Fruit fly (Drosophila melanogaster): ENCODE measurements around the gene CG4572.

The CG4572 gene

dm6 chr3R:19877427-19878076 lies 13.4 kb upstream of the CG4572 start, which contains the start of the genes CG17186 and Arc42 (continued):
- TF ChIP-seq sug (tag; optimal IDR thresholded peaks at IDR 0.05), result peak; percentile 23
- peak; percentile 22 for TF ChIP-seq Xbp1 (GFP tag; optimal IDR thresholded peaks at IDR 0.05)
- TF ChIP-seq Bteb2 (GFP tag; optimal IDR thresholded peaks at IDR 0.05), result peak; percentile 4
- TF ChIP-seq CG17361 (GFP tag; IDR thresholded peaks at IDR 0.05), result peak; percentile 31; the same call in 1 of the 3 replicates
- no peak for TF ChIP-seq CG7963 (GFP tag; IDR thresholded peaks at IDR 0.05; ENCODE audit: partially characterized antibody)
- peak; percentile 10 for TF ChIP-seq CG10147 (GFP tag; optimal IDR thresholded peaks at IDR 0.05)
- peak; percentile 14 for TF ChIP-seq CG33213 (GFP tag; optimal IDR thresholded peaks at IDR 0.05)
- no peak for TF ChIP-seq Hmx (GFP tag; optimal IDR thresholded peaks at IDR 0.05)
- TF ChIP-seq bbx (GFP tag; IDR thresholded peaks at IDR 0.05; ENCODE audit: partially characterized antibody), result no peak
- TF ChIP-seq CHES-1-like (GFP tag; optimal IDR thresholded peaks at IDR 0.05), result peak; percentile 17
- no peak for TF ChIP-seq pita (GFP tag; optimal IDR thresholded peaks at IDR 0.05)
- peak; percentile 53 for TF ChIP-seq Max (GFP tag; optimal IDR thresholded peaks at IDR 0.05)
- TF ChIP-seq CG12659 (GFP tag; optimal IDR thresholded peaks at IDR 0.05), result peak; percentile 67
- TF ChIP-seq MESR4 (GFP tag; optimal IDR thresholded peaks at IDR 0.05), result no peak
- TF ChIP-seq CG4424 (GFP tag; optimal IDR thresholded peaks at IDR 0.05), result peak; percentile 27
- peak; percentile 28 for TF ChIP-seq CG10654 (GFP tag; optimal IDR thresholded peaks at IDR 0.05)
- TF ChIP-seq CG14710 (tag; optimal IDR thresholded peaks at IDR 0.05), result peak; percentile 71
- TF ChIP-seq CG7987 (GFP tag; optimal IDR thresholded peaks at IDR 0.05), result no peak
- TF ChIP-seq Sin3A (optimal IDR thresholded peaks at IDR 0.05), result peak; percentile 34

dm6 chr3R:19875118-19875887 lies 11.1 kb upstream of the CG4572 start, which contains the start of gene Mrp5:
Mrp5 (minus strand) TSS chr3R:19875678.
- TF ChIP-seq CG32532 (GFP tag; IDR thresholded peaks at IDR 0.05), result peak; percentile 72
- peak; percentile 11 for TF ChIP-seq Fer1 (GFP tag; optimal IDR thresholded peaks at IDR 0.05)
- peak; percentile 39 for TF ChIP-seq CG31441 (GFP tag; IDR thresholded peaks at IDR 0.05)
- 0 out of 2 replicates have a peak, but pooled peaks have one; percentile 16 for TF ChIP-seq CG14667 (GFP tag; IDR thresholded peaks at IDR 0.05)
- TF ChIP-seq CG4424 (GFP tag; optimal IDR thresholded peaks at IDR 0.05), result peak; percentile 30
- no peak for TF ChIP-seq CG2129 (GFP tag; IDR thresholded peaks at IDR 0.05; ENCODE audit: partially characterized antibody)
- TF ChIP-seq CG4854 (GFP tag; optimal IDR thresholded peaks at IDR 0.05), result no peak
- TF ChIP-seq CG14965 (GFP tag; optimal IDR thresholded peaks at IDR 0.05; ENCODE audit: borderline replicate concordance), result no peak
- TF ChIP-seq CG4328 (GFP tag; optimal IDR thresholded peaks at IDR 0.05), result peak; percentile 12
- no peak for TF ChIP-seq knrl (GFP tag; IDR thresholded peaks at IDR 0.05; ENCODE audit: partially characterized antibody)
- no peak for TF ChIP-seq CG2202 (tag; optimal IDR thresholded peaks at IDR 0.05)
- TF ChIP-seq sens-2 (GFP tag; IDR thresholded peaks at IDR 0.05), result 0 out of 2 replicates have a peak, but pooled peaks have one; percentile 34
- TF ChIP-seq shn (GFP tag; optimal IDR thresholded peaks at IDR 0.05), result no peak
- TF ChIP-seq sens (GFP tag), result peak; percentile 64
- TF ChIP-seq Vsx1 (GFP tag; optimal IDR thresholded peaks at IDR 0.05), result no peak
- peak; percentile 45 for TF ChIP-seq dmrt99B (tag; optimal IDR thresholded peaks at IDR 0.05)
- no peak for TF ChIP-seq cwo (GFP tag; optimal IDR thresholded peaks at IDR 0.05)
- TF ChIP-seq insv (GFP tag; optimal IDR thresholded peaks at IDR 0.05), result no peak
- peak; percentile 45 for TF ChIP-seq CG34376 (GFP tag; optimal IDR thresholded peaks at IDR 0.05)
- peak in 1 of 2 experiments; percentile 40 for TF ChIP-seq Hr51 (GFP tag; optimal IDR thresholded peaks at IDR 0.05)
- peak; percentile 40; the same call in 1 of the 3 replicates for TF ChIP-seq CG17361 (GFP tag; IDR thresholded peaks at IDR 0.05)
- TF ChIP-seq Lim3 (GFP tag; IDR thresholded peaks at IDR 0.05), result no peak
- 0 out of 2 replicates have a peak, but pooled peaks have one; percentile 33 for TF ChIP-seq CG10321 (GFP tag; IDR thresholded peaks at IDR 0.05)
- no peak; the same call in 1 of the 2 replicates for TF ChIP-seq vvl (GFP tag; IDR thresholded peaks at IDR 0.05)
- no peak for TF ChIP-seq Mes4 (GFP tag; optimal IDR thresholded peaks at IDR 0.05)
- TF ChIP-seq prd (optimal IDR thresholded peaks at IDR 0.05), result no peak
- peak; percentile 74 for TF ChIP-seq prd (GFP tag; IDR thresholded peaks at IDR 0.05)
- peak; percentile 63; the same call in 1 of the 2 replicates for TF ChIP-seq CG1024 (GFP tag; IDR thresholded peaks at IDR 0.05)
- TF ChIP-seq CG8765 (GFP tag; IDR thresholded peaks at IDR 0.05), result 0 out of 2 replicates have a peak, but pooled peaks have one; percentile 35
- TF ChIP-seq CG4617 (GFP tag; optimal IDR thresholded peaks at IDR 0.05; ENCODE audit: borderline replicate concordance), result no peak
